Worm (Caenorhabditis elegans) whole organism, L4 larva: Measurements from ENCODE around the gene attf-5.

Experiments used
- R02D3.7 ChIP-seq: fragments of 150-350 bp; sonication (generic microtip); optimal IDR thresholded peaks from 3 replicates; lab custom pipeline; 2014; ENCODE audit warnings: missing biosample characterization, missing genetic modification characterization
- T20F7.1 ChIP-seq: fragments of 200-800 bp; sonication (Bioruptor generic); optimal IDR thresholded peaks from 2 replicates; lab custom pipeline; 2018; ENCODE audit warnings: mild to moderate bottlenecking, missing genetic modification characterization, missing compliant biosample characterization
- Y48G9A.11 ChIP-seq: fragments of 200-800 bp; sonication (Bioruptor generic); IDR thresholded peaks from 2 replicates; pipeline ENCODE4 v1.3.6; 2022; ENCODE audit warnings: missing genetic modification reagents, missing genetic modification characterization, missing compliant biosample characterization
- Y5F2A.4 ChIP-seq: fragments of 200-800 bp; sonication (Bioruptor generic); optimal IDR thresholded peaks from 2 replicates; lab custom pipeline; 2018; ENCODE audit warnings: mild to moderate bottlenecking, missing genetic modification characterization, missing compliant biosample characterization
- ZK546.5 ChIP-seq, 2 experiments: sonication (generic microtip); optimal IDR thresholded peaks; 2 replicates each; lab custom pipeline; 2017; ENCODE audit warnings: missing biosample characterization in 2 of 2, missing genetic modification characterization in 2 of 2
- aha-1 ChIP-seq: fragments of 150-350 bp; peaks from one replicate; lab custom pipeline; 2014; ENCODE audit warnings: missing biosample characterization, missing genetic modification characterization
- arid-1 ChIP-seq: fragments of 200-800 bp; sonication (Bioruptor generic); conservative IDR thresholded peaks from 2 replicates; pipeline ENCODE4 v1.3.6; 2022; ENCODE audit warnings: missing genetic modification reagents, missing genetic modification characterization, missing compliant biosample characterization
- attf-4 ChIP-seq: sonication (generic microtip); optimal IDR thresholded peaks from 3 replicates; lab custom pipeline; 2017; ENCODE audit warnings: missing biosample characterization, missing genetic modification characterization
- ceh-20 ChIP-seq: fragments of 200-800 bp; sonication (Bioruptor generic); IDR thresholded peaks from 2 replicates; pipeline ENCODE4 v1.3.6; 2022; ENCODE audit warnings: missing genetic modification reagents, missing genetic modification characterization, missing compliant biosample characterization
- daf-16 ChIP-seq, 3 experiments: sonication (generic microtip); optimal IDR thresholded peaks; 2 replicates each; lab custom pipeline; 2016 to 2017; ENCODE audit warnings: missing genetic modification characterization in 3 of 3, missing genetic modification reagents in 3 of 3, mild to moderate bottlenecking in 2 of 3, missing compliant biosample characterization in 2 of 3, missing biosample characterization in 1 of 3, moderate library complexity in 1 of 3
- daf-8 ChIP-seq: fragments of 200-800 bp; sonication (Bioruptor generic); IDR thresholded peaks from 2 replicates; pipeline ENCODE4 v1.3.6; 2022; ENCODE audit warnings: missing genetic modification characterization, missing compliant biosample characterization
- dmd-6 ChIP-seq: fragments of 200-800 bp; sonication (Bioruptor generic); IDR thresholded peaks from 2 replicates; pipeline ENCODE4 v1.3.6; 2022; ENCODE audit warnings: missing genetic modification reagents, missing genetic modification characterization, missing compliant biosample characterization
- dmd-8 ChIP-seq: fragments of 200-800 bp; sonication (Bioruptor generic); IDR thresholded peaks from 2 replicates; pipeline ENCODE4 v1.3.6; 2022; ENCODE audit warnings: missing genetic modification characterization, missing compliant biosample characterization
- duxl-1 ChIP-seq: sonication (generic microtip); optimal IDR thresholded peaks from 2 replicates; lab custom pipeline; 2016; ENCODE audit warnings: mild to moderate bottlenecking, missing genetic modification characterization, moderate library complexity, missing compliant biosample characterization; ENCODE audit not compliant: poor library complexity
- gei-8 ChIP-seq: fragments of 200-800 bp; sonication (Bioruptor generic); optimal IDR thresholded peaks from 2 replicates; lab custom pipeline; 2018; ENCODE audit warnings: mild to moderate bottlenecking, missing genetic modification characterization, missing compliant biosample characterization
- hif-1 ChIP-seq, 2 experiments: sonication (generic microtip); optimal IDR thresholded peaks; 2 replicates each; lab custom pipeline; 2016 to 2017; ENCODE audit warnings: missing compliant biosample characterization in 2 of 2, missing genetic modification characterization in 2 of 2, missing genetic modification reagents in 2 of 2, missing genotype in 2 of 2, mild to moderate bottlenecking in 1 of 2
- lin-38 ChIP-seq: fragments of 200-800 bp; sonication (Bioruptor generic); IDR thresholded peaks from 2 replicates; pipeline ENCODE4 v1.3.6; 2022; ENCODE audit warnings: missing genetic modification reagents, missing genetic modification characterization, missing compliant biosample characterization
- lin-39 ChIP-seq: fragments of 150-350 bp; optimal IDR thresholded peaks from 2 replicates; lab custom pipeline; 2014; ENCODE audit warnings: missing biosample characterization, missing genetic modification reagents, missing genetic modification characterization
- lir-3 ChIP-seq: sonication (generic microtip); optimal IDR thresholded peaks from 2 replicates; lab custom pipeline; 2016; ENCODE audit warnings: mild to moderate bottlenecking, missing genetic modification characterization, missing compliant biosample characterization
- madf-9 ChIP-seq: fragments of 200-800 bp; sonication (Bioruptor generic); conservative IDR thresholded peaks from 2 replicates; pipeline ENCODE4 v1.3.6; 2022; ENCODE audit warnings: missing genetic modification reagents, missing genetic modification characterization, missing compliant biosample characterization
- mdl-1 ChIP-seq, 2 experiments: fragments of 150-350 bp in 1 of 2; sonication (generic microtip) in 1 of 2; optimal IDR thresholded peaks; 2 replicates each; lab custom pipeline; 2014 to 2017; ENCODE audit warnings: missing biosample characterization in 2 of 2, missing genetic modification characterization in 2 of 2
- mdt-29 ChIP-seq: fragments of 200-800 bp; sonication (Bioruptor generic); IDR thresholded peaks from 2 replicates; pipeline ENCODE4 v1.3.6; 2022; ENCODE audit warnings: missing genetic modification reagents, missing genetic modification characterization, missing compliant biosample characterization
- mep-1 ChIP-seq: fragments of 150-350 bp; sonication (generic microtip); optimal IDR thresholded peaks from 3 replicates; lab custom pipeline; 2014; ENCODE audit warnings: missing biosample characterization, missing genetic modification characterization
- mes-2 ChIP-seq: sonication (generic microtip); optimal IDR thresholded peaks from 2 replicates; lab custom pipeline; 2016; ENCODE audit warnings: missing genotype, mild to moderate bottlenecking, missing genetic modification characterization, missing compliant biosample characterization; ENCODE audit not compliant: poor library complexity, severe bottlenecking
- mxl-3 ChIP-seq: fragments of 200-800 bp; sonication (Bioruptor generic); optimal IDR thresholded peaks from 2 replicates; lab custom pipeline; 2018; ENCODE audit warnings: mild to moderate bottlenecking, missing genetic modification characterization, missing compliant biosample characterization
- nhr-11 ChIP-seq: fragments of 150-350 bp; optimal IDR thresholded peaks from 2 replicates; lab custom pipeline; 2014; ENCODE audit warnings: missing biosample characterization, missing genetic modification characterization
- nhr-41 ChIP-seq: fragments of 200-800 bp; sonication (Bioruptor generic); IDR thresholded peaks from 2 replicates; pipeline ENCODE4 v1.3.6; 2022; ENCODE audit warnings: missing genetic modification reagents, missing genetic modification characterization, missing compliant biosample characterization
- nhr-6 ChIP-seq: fragments of 150-350 bp; optimal IDR thresholded peaks from 2 replicates; lab custom pipeline; 2014; ENCODE audit warnings: missing biosample characterization, missing genetic modification characterization
- pha-4 ChIP-seq, 2 experiments: fragments of 150-350 bp in 1 of 2; fragments of 200-800 bp in 1 of 2; sonication (Bioruptor generic) in 1 of 2; IDR thresholded peaks in 1 of 2; optimal IDR thresholded peaks in 1 of 2; 2 replicates each; pipeline versions ENCODE4 v1.3.6 to Lab custom; 2014 to 2022; ENCODE audit warnings: missing genetic modification characterization in 2 of 2, missing genetic modification reagents in 2 of 2, missing biosample characterization in 1 of 2, missing compliant biosample characterization in 1 of 2
- rbr-2 ChIP-seq: sonication (generic microtip); optimal IDR thresholded peaks from 2 replicates; lab custom pipeline; 2016; ENCODE audit warnings: missing genotype, missing genetic modification characterization, missing compliant biosample characterization
- saeg-2 ChIP-seq: fragments of 200-800 bp; sonication (Bioruptor generic); IDR thresholded peaks from 2 replicates; pipeline ENCODE4 v1.3.6; 2022; ENCODE audit warnings: missing genetic modification reagents, missing genetic modification characterization, missing compliant biosample characterization
- set-16 ChIP-seq: fragments of 200-800 bp; sonication (Bioruptor generic); IDR thresholded peaks from 2 replicates; pipeline ENCODE4 v1.3.6; 2022; ENCODE audit warnings: missing genetic modification reagents, missing genetic modification characterization, missing compliant biosample characterization
- tag-97 ChIP-seq: fragments of 200-800 bp; sonication (Bioruptor generic); IDR thresholded peaks from 2 replicates; pipeline ENCODE4 v1.3.6; 2022; ENCODE audit warnings: missing genetic modification characterization, missing compliant biosample characterization
- unc-39 ChIP-seq: sonication (generic microtip); optimal IDR thresholded peaks from 2 replicates; lab custom pipeline; 2017; ENCODE audit warnings: missing biosample characterization, missing genetic modification characterization
- zfp-2 ChIP-seq: sonication (generic microtip); optimal IDR thresholded peaks from 2 replicates; lab custom pipeline; 2016; ENCODE audit warnings: mild to moderate bottlenecking, missing genetic modification characterization, missing compliant biosample characterization
- zip-2 ChIP-seq: fragments of 150-350 bp; optimal IDR thresholded peaks from 2 replicates; lab custom pipeline; 2014; ENCODE audit warnings: missing biosample characterization, missing genetic modification characterization
- ztf-11 ChIP-seq: fragments of 150-350 bp; optimal IDR thresholded peaks from 2 replicates; lab custom pipeline; 2014; ENCODE audit warnings: missing biosample characterization, missing genetic modification characterization
- ztf-7 ChIP-seq: fragments of 150-350 bp; optimal IDR thresholded peaks from 2 replicates; lab custom pipeline; 2014; ENCODE audit warnings: missing biosample characterization, missing genetic modification characterization

Gene attf-5

DNA sequence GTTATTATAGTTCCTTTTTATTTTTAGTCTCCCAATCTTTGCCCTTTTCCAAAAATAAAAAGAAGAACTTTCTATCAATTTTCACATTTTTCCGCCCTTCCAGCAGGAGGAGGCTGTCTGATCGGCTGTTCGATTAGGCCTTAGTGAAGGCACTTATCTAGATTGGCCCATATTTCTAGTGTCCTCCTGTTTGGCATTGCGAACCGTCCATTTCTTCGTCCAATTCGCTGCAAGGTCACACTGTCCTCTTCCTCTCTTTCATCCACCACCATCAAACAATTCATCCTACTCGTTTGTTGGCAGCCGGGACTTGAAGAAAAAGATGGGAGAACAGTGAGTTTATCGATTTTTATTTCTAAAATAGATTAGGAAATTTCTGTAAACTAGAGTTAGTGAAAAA is 16.0 kb upstream of the attf-5 start, which contains the start of gene T04G9.4:
TSS of gene T04G9.4 (plus strand) at position 293 of the 400 bp plus-strand sequence.
- no peak for TF ChIP-seq dmd-8 (GFP tag; lab: Robert Waterston, UW)
- TF ChIP-seq set-16 (GFP tag; lab: Robert Waterston, UW): no peak
- TF ChIP-seq unc-39 (tag; lab: Kevin White, UChicago): no peak
- TF ChIP-seq mes-2 (tag; lab: Kevin White, UChicago): no peak
- TF ChIP-seq nhr-6: no peak
- no peak for TF ChIP-seq ztf-7 (tag; lab: Kevin White, UChicago)
- no peak for TF ChIP-seq Y5F2A.4 (GFP tag; lab: Kevin White, UChicago)
- no peak for TF ChIP-seq zfp-2
- TF ChIP-seq R02D3.7 (tag; lab: Kevin White, UChicago): no peak
- TF ChIP-seq mxl-3 (GFP tag; lab: Kevin White, UChicago): no peak
- TF ChIP-seq ZK546.5 (tag; optimal IDR thresholded peaks at IDR 0.05; lab: Kevin White, UChicago): no peak
- TF ChIP-seq arid-1: no peak
- no peak for TF ChIP-seq duxl-1 (tag; lab: Kevin White, UChicago)
- TF ChIP-seq attf-4: no peak
- TF ChIP-seq lir-3 (tag; lab: Kevin White, UChicago): no peak
- no peak for TF ChIP-seq ztf-11 (tag; lab: Kevin White, UChicago)
- no peak for TF ChIP-seq mep-1
- no peak for TF ChIP-seq gei-8 (GFP tag; lab: Kevin White, UChicago)
- no peak for TF ChIP-seq mdl-1 (tag; optimal IDR thresholded peaks at IDR 0.05; lab: Kevin White, UChicago)
- TF ChIP-seq nhr-11 (tag; lab: Kevin White, UChicago): no peak

DNA sequence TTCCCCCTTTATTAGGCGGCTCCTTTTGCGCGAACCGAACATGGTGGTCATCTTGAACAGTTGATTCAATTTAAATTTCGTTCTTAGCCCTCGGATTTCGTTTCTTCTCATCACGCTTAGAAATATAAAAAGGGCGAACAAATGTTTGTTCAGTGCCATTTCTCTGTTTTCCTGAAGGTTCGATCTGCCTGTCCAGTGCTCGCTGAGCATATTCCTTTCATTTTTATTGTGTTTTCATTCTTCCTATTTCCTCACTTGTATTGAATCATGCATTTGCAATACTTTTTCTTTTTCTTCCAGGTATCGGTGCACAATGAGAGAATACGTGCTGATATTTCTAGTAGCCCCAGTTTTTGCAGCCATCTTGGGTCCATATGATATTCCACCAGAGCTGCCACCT is 10.7 kb upstream of the attf-5 start, which contains the start of gene nas-15:
TSS of gene nas-15 (plus strand) at position 301 of the 400 bp plus-strand sequence.
- no peak for TF ChIP-seq hif-1 (tag; optimal IDR thresholded peaks at IDR 0.05; lab: Kevin White, UChicago)
- TF ChIP-seq nhr-41 (GFP tag; lab: Robert Waterston, UW): no peak
- TF ChIP-seq zip-2: no peak
- TF ChIP-seq T20F7.1 (GFP tag; lab: Kevin White, UChicago): no peak
- no peak for TF ChIP-seq lin-39 (tag; lab: Kevin White, UChicago)
- no peak for TF ChIP-seq daf-16 (GFP tag; optimal IDR thresholded peaks at IDR 0.05; lab: Kevin White, UChicago)
- TF ChIP-seq daf-16 (tag; optimal IDR thresholded peaks at IDR 0.05; lab: Kevin White, UChicago): no peak
- TF ChIP-seq tag-97 (GFP tag; lab: Robert Waterston, UW): no peak
- TF ChIP-seq set-16 (GFP tag; lab: Robert Waterston, UW): no peak
- no peak for TF ChIP-seq lin-38 (GFP tag; lab: Robert Waterston, UW)
- no peak for TF ChIP-seq Y48G9A.11
- TF ChIP-seq mdt-29 (GFP tag; lab: Robert Waterston, UW): no peak
- TF ChIP-seq pha-4 (GFP tag; IDR thresholded peaks at IDR 0.05; lab: Robert Waterston, UW): no peak
- no peak for TF ChIP-seq pha-4 (tag; optimal IDR thresholded peaks at IDR 0.05; lab: Kevin White, UChicago)
- no peak for TF ChIP-seq mdl-1 (tag; optimal IDR thresholded peaks at IDR 0.05; lab: Kevin White, UChicago)
- TF ChIP-seq ceh-20 (GFP tag; lab: Robert Waterston, UW): no peak
- TF ChIP-seq saeg-2: no peak
- TF ChIP-seq nhr-6: no peak
- TF ChIP-seq R02D3.7 (tag; lab: Kevin White, UChicago): no peak
- TF ChIP-seq daf-8 (GFP tag; lab: Robert Waterston, UW): no peak
- no peak for TF ChIP-seq rbr-2 (tag; lab: Kevin White, UChicago)
- no peak for TF ChIP-seq madf-9 (GFP tag; lab: Robert Waterston, UW)

DNA sequence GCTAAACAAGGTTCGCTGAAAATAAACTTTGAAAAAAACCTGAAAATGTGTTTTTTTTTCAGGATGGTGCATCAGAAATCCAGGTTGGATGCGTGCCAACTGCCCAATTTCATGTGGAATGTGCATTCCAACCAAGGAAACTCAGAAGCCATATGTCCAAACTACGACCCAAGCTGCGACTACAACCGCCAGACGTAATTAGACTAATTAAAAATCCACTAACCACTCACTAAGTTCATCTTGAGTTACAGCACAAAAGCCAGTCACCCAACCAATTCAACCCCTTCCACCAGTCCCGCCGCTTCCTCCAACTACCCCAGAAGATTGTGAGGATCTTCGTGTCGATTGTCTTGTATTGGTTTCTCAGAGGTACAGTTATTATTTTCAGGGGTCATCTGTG is 8.9 kb upstream of the attf-5 start:
- TF ChIP-seq dmd-6 (GFP tag; lab: Robert Waterston, UW) (no peak), aha-1 (tag; lab: Kevin White, UChicago) (peak; percentile 97)
